Worm (Caenorhabditis elegans): ENCODE results near the gene str-124.

DNA sequence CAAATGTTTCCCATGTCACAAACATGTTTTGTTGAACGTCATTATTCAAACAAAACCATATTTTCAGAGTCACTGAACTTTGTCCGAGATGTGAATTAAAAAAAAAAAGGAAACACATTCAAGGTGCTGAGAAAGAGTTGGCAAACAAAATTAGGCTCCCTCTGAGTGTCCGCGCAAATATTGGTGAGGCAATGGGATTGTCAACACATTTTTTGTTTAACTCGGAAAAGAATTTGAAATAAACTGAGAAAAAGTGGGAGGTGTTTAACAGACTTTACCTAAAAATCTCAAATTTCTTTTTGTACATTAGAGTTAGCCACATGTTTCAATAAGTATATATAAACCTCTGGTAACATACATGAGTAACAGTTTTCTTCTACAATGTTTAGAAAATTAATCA is 6.1 kb downstream of the str-124 start, which contains the start of gene abf-6:
- TF ChIP-seq nhr-237 (tag; optimal IDR thresholded peaks at IDR 0.05) (no peak), nhr-11 (tag; optimal IDR thresholded peaks at IDR 0.05) (no peak)

Measured in whole organism, L1 larva.